Worm (Caenorhabditis elegans) whole organism, late embryonic: Measurements from ENCODE around the gene cul-1.

Experiments
- F13H6.1 ChIP-seq: sonication (generic microtip); optimal IDR thresholded peaks from 2 replicates; lab custom pipeline; 2016; ENCODE audit warnings: missing genetic modification characterization, missing compliant biosample characterization
- K02D7.2 ChIP-seq: sonication (generic microtip); optimal IDR thresholded peaks from 2 replicates; lab custom pipeline; 2017; ENCODE audit warnings: mild to moderate bottlenecking, missing genetic modification characterization, missing compliant biosample characterization
- K09A11.1 ChIP-seq: sonication (generic microtip); optimal IDR thresholded peaks from 2 replicates; lab custom pipeline; 2017; ENCODE audit warnings: antibody characterized with exemption, mild to moderate bottlenecking, missing genetic modification characterization, missing compliant biosample characterization; ENCODE audit not compliant: insufficient read depth
- T23F11.4 ChIP-seq: fragments of 200-800 bp; sonication (Bioruptor generic); optimal IDR thresholded peaks from 2 replicates; lab custom pipeline; 2018; ENCODE audit warnings: mild to moderate bottlenecking, missing genetic modification characterization, missing compliant biosample characterization
- ceh-18 ChIP-seq: sonication (generic microtip); optimal IDR thresholded peaks from 2 replicates; lab custom pipeline; 2016; ENCODE audit warnings: missing genetic modification characterization, missing compliant biosample characterization
- ceh-24 ChIP-seq: sonication (generic microtip); optimal IDR thresholded peaks from 2 replicates; lab custom pipeline; 2016; ENCODE audit warnings: mild to moderate bottlenecking, missing genetic modification characterization, missing compliant biosample characterization
- ceh-30 ChIP-seq: fragments of 150-350 bp; optimal IDR thresholded peaks from 2 replicates; lab custom pipeline; 2014; ENCODE audit warnings: missing biosample characterization, missing genetic modification characterization
- ceh-31 ChIP-seq: sonication (generic microtip); optimal IDR thresholded peaks from 2 replicates; lab custom pipeline; 2016; ENCODE audit warnings: missing genetic modification characterization, missing compliant biosample characterization
- ceh-45 ChIP-seq: fragments of 200-800 bp; sonication (Bioruptor generic); IDR thresholded peaks from 2 replicates; pipeline ENCODE4 v1.3.6; 2022; ENCODE audit warnings: missing genetic modification reagents, missing genetic modification characterization, missing compliant biosample characterization
- dve-1 ChIP-seq: sonication (generic microtip); optimal IDR thresholded peaks from 2 replicates; lab custom pipeline; 2017; ENCODE audit warnings: antibody characterized with exemption, mild to moderate bottlenecking, missing genetic modification characterization, missing compliant biosample characterization
- elt-2 ChIP-seq: sonication (generic microtip); optimal IDR thresholded peaks from 2 replicates; lab custom pipeline; 2016; ENCODE audit warnings: missing genetic modification reagents, missing genetic modification characterization, missing compliant biosample characterization
- elt-4 ChIP-seq: sonication (generic microtip); optimal IDR thresholded peaks from 2 replicates; lab custom pipeline; 2016; ENCODE audit warnings: missing genetic modification characterization, missing compliant biosample characterization
- fkh-10 ChIP-seq: fragments of 150-350 bp; optimal IDR thresholded peaks from 2 replicates; lab custom pipeline; 2014; ENCODE audit warnings: missing biosample characterization, missing genetic modification reagents, missing genetic modification characterization
- gmeb-2 ChIP-seq: sonication (generic microtip); optimal IDR thresholded peaks from 2 replicates; lab custom pipeline; 2016; ENCODE audit warnings: missing genetic modification characterization, inconsistent platforms, missing compliant biosample characterization
- hlh-13 ChIP-seq: fragments of 200-800 bp; sonication (Bioruptor generic); optimal IDR thresholded peaks from 2 replicates; lab custom pipeline; 2018; ENCODE audit warnings: mild to moderate bottlenecking, missing genetic modification characterization, missing compliant biosample characterization
- hlh-15 ChIP-seq: sonication (generic microtip); optimal IDR thresholded peaks from 2 replicates; lab custom pipeline; 2016; ENCODE audit warnings: missing genetic modification characterization, missing compliant biosample characterization
- hlh-30 ChIP-seq: sonication (generic microtip); optimal IDR thresholded peaks from 2 replicates; lab custom pipeline; 2017; ENCODE audit warnings: antibody characterized with exemption, missing genetic modification characterization, missing compliant biosample characterization; ENCODE audit not compliant: insufficient read depth
- hlh-6 ChIP-seq: sonication (generic microtip); optimal IDR thresholded peaks from 2 replicates; lab custom pipeline; 2016; ENCODE audit warnings: missing genotype, missing genetic modification characterization, missing compliant biosample characterization
- madf-2 ChIP-seq: sonication (generic microtip); optimal IDR thresholded peaks from 2 replicates; lab custom pipeline; 2017; ENCODE audit warnings: missing genetic modification characterization, missing compliant biosample characterization
- mec-3 ChIP-seq: sonication (generic microtip); optimal IDR thresholded peaks from 2 replicates; lab custom pipeline; 2016; ENCODE audit warnings: borderline replicate concordance, missing genetic modification characterization, missing compliant biosample characterization
- nfya-1 ChIP-seq: sonication (generic microtip); optimal IDR thresholded peaks from 2 replicates; lab custom pipeline; 2017; ENCODE audit warnings: missing genetic modification characterization, mild to moderate bottlenecking, missing compliant biosample characterization, antibody characterized with exemption, moderate library complexity
- nhr-11 ChIP-seq: fragments of 150-350 bp; optimal IDR thresholded peaks from 2 replicates; lab custom pipeline; 2014; ENCODE audit warnings: missing biosample characterization, missing genetic modification characterization
- nhr-232 ChIP-seq: sonication (generic microtip); optimal IDR thresholded peaks from 2 replicates; lab custom pipeline; 2016; ENCODE audit warnings: missing genetic modification characterization, missing compliant biosample characterization
- npax-4 ChIP-seq: sonication (generic microtip); optimal IDR thresholded peaks from 2 replicates; lab custom pipeline; 2016; ENCODE audit warnings: missing genetic modification characterization, missing compliant biosample characterization
- odd-2 ChIP-seq: sonication (generic microtip); optimal IDR thresholded peaks from 2 replicates; lab custom pipeline; 2017; ENCODE audit warnings: antibody characterized with exemption, mild to moderate bottlenecking, missing genetic modification characterization, missing compliant biosample characterization
- pax-1 ChIP-seq: fragments of 150-350 bp; optimal IDR thresholded peaks from 2 replicates; lab custom pipeline; 2014; ENCODE audit warnings: missing biosample characterization, missing genetic modification characterization
- pha-2 ChIP-seq: sonication (generic microtip); optimal IDR thresholded peaks from 2 replicates; lab custom pipeline; 2017; ENCODE audit warnings: mild to moderate bottlenecking, missing genetic modification characterization, missing compliant biosample characterization
- pqm-1 ChIP-seq: sonication (generic microtip); optimal IDR thresholded peaks from 2 replicates; lab custom pipeline; 2016; ENCODE audit warnings: missing genetic modification characterization, missing compliant biosample characterization
- pros-1 ChIP-seq: fragments of 150-350 bp; optimal IDR thresholded peaks from 2 replicates; lab custom pipeline; 2014; ENCODE audit warnings: missing biosample characterization, missing genetic modification reagents, missing genetic modification characterization
- ref-2 ChIP-seq: sonication (generic microtip); optimal IDR thresholded peaks from 2 replicates; lab custom pipeline; 2016; ENCODE audit warnings: missing genetic modification characterization, missing compliant biosample characterization
- rnt-1 ChIP-seq: sonication (generic microtip); optimal IDR thresholded peaks from 2 replicates; lab custom pipeline; 2016; ENCODE audit warnings: missing genetic modification characterization, missing compliant biosample characterization
- syd-9 ChIP-seq: sonication (generic microtip); optimal IDR thresholded peaks from 2 replicates; lab custom pipeline; 2016; ENCODE audit warnings: mild to moderate bottlenecking, missing genetic modification characterization, moderate library complexity, missing compliant biosample characterization
- tbx-2 ChIP-seq: sonication (generic microtip); optimal IDR thresholded peaks from 2 replicates; lab custom pipeline; 2016; ENCODE audit warnings: missing genetic modification characterization, missing compliant biosample characterization
- unc-3 ChIP-seq, 2 experiments: fragments of 200-800 bp in 1 of 2; sonication (Bioruptor generic) in 1 of 2; sonication (generic microtip) in 1 of 2; conservative IDR thresholded peaks in 1 of 2; optimal IDR thresholded peaks in 1 of 2; 2 replicates each; pipeline versions ENCODE4 v1.3.6 to Lab custom; 2016 to 2022; ENCODE audit warnings: missing compliant biosample characterization in 2 of 2, missing genetic modification characterization in 2 of 2, missing genetic modification reagents in 1 of 2
- unc-42 ChIP-seq: sonication (generic microtip); optimal IDR thresholded peaks from 2 replicates; lab custom pipeline; 2016; ENCODE audit warnings: missing genotype, missing genetic modification characterization, missing compliant biosample characterization
- unc-55 ChIP-seq: sonication (generic microtip); optimal IDR thresholded peaks from 2 replicates; lab custom pipeline; 2017; ENCODE audit warnings: missing biosample characterization, missing genetic modification reagents, missing genetic modification characterization
- ztf-16 ChIP-seq: sonication (generic microtip); optimal IDR thresholded peaks from 2 replicates; lab custom pipeline; 2017; ENCODE audit warnings: missing genetic modification characterization, missing compliant biosample characterization

Gene cul-1

DNA sequence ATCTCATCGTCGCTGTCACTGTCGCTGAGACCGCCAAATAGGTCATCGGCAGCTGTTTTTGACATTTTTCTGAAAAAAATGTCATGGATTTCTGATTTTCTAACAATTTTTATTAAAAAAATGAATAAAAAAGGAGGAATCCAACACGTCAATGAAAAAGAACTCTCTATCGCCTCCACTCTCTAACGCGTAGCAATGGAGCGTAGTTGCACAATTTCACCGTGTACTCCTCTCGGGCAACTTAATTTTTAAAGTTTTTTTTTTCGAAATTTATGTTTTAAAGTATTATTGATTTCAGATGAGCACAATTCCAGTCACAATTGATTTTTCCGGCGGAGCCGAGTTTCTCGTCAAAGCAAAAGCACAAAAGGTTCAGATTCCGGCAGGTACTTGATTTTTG lies 34.1 kb downstream of the cul-1 start, which contains the start of the genes taf-11.3 and urm-1:
Gene taf-11.3 (minus strand): TSS at position 69 of the 400 bp plus-strand sequence.
Gene urm-1 (plus strand): TSS at position 299 of the 400 bp plus-strand sequence.
- TF ChIP-seq pax-1 = peak; percentile 41
- peak; percentile 35 for TF ChIP-seq unc-42 (tag; lab: Kevin White, UChicago)
- peak; percentile 28 for TF ChIP-seq ceh-31
- TF ChIP-seq nfya-1 (tag; lab: Kevin White, UChicago) = peak; percentile 56
- TF ChIP-seq dve-1 (tag; lab: Kevin White, UChicago) = no peak
- TF ChIP-seq mec-3 (tag; lab: Kevin White, UChicago) = no peak

DNA sequence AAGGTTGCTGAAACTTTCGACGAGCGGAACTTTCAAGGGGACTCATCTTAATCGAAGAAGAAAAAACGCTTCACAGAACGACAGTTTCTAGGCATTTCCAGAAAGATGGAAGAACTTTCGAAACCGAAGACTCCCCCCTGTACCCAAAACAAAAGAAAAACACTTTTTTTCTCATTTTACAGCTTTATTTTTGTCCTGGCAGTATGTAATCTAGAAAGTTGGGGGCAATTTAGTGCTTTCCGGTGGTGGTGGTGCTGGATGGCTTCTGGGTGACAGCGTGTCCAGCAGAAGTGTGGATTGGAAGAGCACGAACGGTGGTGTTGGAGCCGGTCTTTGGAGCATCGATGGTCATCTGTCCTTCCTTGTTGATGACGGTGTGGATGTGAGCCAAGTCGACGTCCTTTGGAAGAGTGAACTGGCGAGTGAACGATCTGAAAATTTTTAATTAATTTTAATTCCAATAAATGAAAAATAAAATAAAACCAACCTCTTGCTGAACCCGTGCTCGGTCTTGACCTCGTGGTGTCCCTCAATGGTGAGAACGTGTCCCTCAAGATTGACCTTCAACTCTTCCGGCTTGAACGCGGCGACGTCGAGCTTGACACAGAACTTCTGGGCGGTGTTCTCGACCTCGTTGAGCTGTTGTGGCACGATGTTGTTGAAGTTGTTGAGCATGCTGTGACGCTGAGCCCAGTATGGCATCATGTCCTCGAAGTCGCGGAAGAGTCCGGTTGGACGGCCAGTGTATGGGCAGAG lies 35.1 kb downstream of the cul-1 start:
- no peak for TF ChIP-seq rnt-1 (tag; lab: Kevin White, UChicago)

DNA sequence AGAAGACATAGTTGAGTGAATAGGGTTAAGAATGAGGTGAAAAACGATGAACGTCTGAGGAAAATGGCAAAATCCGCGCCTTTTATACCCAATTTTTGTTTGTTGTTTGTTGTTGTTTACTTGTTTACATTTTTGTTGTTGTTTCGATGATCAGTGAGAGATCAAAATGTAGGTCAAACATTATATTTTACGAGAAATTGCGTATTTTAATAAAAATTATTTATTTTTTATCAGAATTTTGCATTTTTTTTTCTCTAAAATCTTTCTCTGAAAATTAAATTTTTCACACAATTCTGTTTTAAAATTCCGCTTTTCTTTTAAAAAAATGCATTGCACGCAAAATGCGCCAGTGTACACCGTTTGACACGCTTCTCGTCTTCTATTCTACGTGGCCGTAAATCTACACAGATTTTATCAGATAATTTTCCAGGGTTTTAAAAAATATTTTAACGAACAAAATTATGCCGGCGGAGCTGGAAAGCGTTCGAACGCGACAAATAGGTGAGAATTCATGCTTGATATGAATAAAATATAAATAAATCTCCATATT lies 35.7 kb downstream of the cul-1 start, which contains the start of the genes sip-1 and sly-1:
Gene sip-1 (minus strand): TSS at position 103 of the 550 bp plus-strand sequence.
Gene sly-1 (plus strand): TSS at position 360 of the 550 bp plus-strand sequence.
- TF ChIP-seq ceh-45 (GFP tag; lab: Robert Waterston, UW) = no peak
- TF ChIP-seq pax-1 = peak; percentile 11
- TF ChIP-seq hlh-6 = no peak
- no peak for TF ChIP-seq F13H6.1 (tag; lab: Kevin White, UChicago)
- peak; percentile 53 for TF ChIP-seq unc-55 (GFP tag; lab: Kevin White, UChicago)
- peak; percentile 65 for TF ChIP-seq nfya-1 (tag; lab: Kevin White, UChicago)

DNA sequence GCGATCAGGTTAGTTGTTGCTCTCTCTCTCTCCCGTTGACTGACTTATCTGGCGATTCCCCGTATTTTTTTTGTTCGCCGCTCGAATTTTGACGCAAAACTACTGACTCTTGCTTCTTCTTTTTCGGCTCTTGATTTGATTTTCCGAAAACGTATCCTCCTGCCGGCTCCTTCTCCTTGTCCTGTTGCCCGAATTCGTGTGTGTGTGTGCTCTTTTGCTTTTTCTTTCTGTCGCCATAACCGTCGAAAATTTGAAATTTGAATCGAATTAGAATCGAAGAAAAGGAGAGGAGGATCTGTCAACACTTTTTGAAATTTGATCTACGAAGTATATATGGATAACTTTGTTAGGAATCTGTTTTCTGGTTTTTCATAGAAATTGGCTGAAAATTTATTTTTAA lies 41.5 kb downstream of the cul-1 start:
- no peak for TF ChIP-seq hlh-13
- peak; percentile 75 for TF ChIP-seq unc-42 (tag; lab: Kevin White, UChicago)

DNA sequence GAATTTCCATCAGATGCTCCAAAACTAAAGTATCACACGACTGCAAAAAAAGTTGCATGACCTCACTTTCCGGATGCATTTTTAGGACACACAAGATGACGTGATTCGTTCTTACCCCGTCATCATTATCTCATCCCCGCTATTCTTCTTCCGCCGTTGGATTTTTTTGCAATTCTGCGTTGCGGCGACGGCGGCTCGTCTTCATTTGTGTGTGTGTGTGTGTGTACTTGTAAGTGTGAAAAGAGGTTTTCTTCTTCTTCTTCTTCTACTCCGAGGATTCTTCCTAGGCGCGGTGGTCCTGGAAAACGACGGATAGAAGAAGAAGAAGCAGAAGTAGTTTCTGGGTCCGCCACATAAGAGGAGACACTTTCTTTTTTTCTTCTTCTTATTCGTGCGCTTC lies 44.7 kb downstream of the cul-1 start:
- TF ChIP-seq ceh-30 (no peak), hlh-30 (tag; lab: Kevin White, UChicago) (no peak), syd-9 (tag; lab: Kevin White, UChicago) (no peak), ref-2 (tag; lab: Kevin White, UChicago) (no peak), gmeb-2 (tag; lab: Kevin White, UChicago) (no peak), ceh-18 (no peak), pha-2 (no peak), elt-2 (tag; lab: Kevin White, UChicago) (no peak), pros-1 (tag; lab: Kevin White, UChicago) (no peak), ztf-16 (no peak), unc-3 (GFP tag; conservative IDR thresholded peaks at IDR 0.05; lab: Robert Waterston, UW) (no peak), unc-3 (tag; optimal IDR thresholded peaks at IDR 0.05; lab: Kevin White, UChicago) (no peak), npax-4 (no peak), tbx-2 (tag; lab: Kevin White, UChicago) (no peak), fkh-10 (no peak), nhr-232 (tag; lab: Kevin White, UChicago) (no peak)

DNA sequence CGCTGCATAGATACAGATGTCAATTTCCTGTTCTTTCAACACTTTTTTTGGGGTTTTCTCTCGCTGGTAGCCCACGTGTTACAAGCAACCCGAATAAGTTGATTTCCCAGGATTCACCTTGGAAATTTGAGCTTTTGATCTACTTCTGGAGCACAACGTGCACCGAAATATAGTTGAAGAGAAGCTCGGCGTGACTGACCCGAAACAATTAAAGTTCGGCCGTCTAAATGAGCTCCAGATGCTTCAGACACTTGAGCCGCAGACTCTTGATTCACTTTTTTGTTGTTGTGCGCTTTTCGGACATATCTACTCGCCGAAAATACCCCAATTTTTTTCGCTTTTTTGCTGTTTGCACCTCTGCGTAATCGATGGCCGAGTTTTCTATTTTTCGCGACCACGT lies 47.8 kb downstream of the cul-1 start:
- TF ChIP-seq nhr-11 (no peak), hlh-15 (tag; lab: Kevin White, UChicago) (no peak), mec-3 (tag; lab: Kevin White, UChicago) (no peak), ceh-24 (tag; lab: Kevin White, UChicago) (no peak), K09A11.1 (no peak), madf-2 (tag; lab: Kevin White, UChicago) (no peak), elt-4 (tag; lab: Kevin White, UChicago) (no peak), K02D7.2 (tag; lab: Kevin White, UChicago) (no peak), syd-9 (tag; lab: Kevin White, UChicago) (no peak), T23F11.4 (GFP tag; lab: Kevin White, UChicago) (no peak), pqm-1 (tag; lab: Kevin White, UChicago) (no peak), pax-1 (no peak), gmeb-2 (tag; lab: Kevin White, UChicago) (no peak), odd-2 (tag; lab: Kevin White, UChicago) (no peak)
